Fruit fly (Drosophila melanogaster) whole organism, embryonic: ENCODE results near the gene CG7025.
A peak's percentile ranks its signal among the peaks of the same experiment; 100 is the strongest.

Source experiments
- Aef1 ChIP-seq: fragments of 200-800 bp; sonication (Bioruptor generic); IDR thresholded peaks from 3 replicates; pipeline ENCODE4 v1.3.6; 2022; ENCODE audit warnings: missing biosample characterization, missing genetic modification characterization
- CG10147 ChIP-seq: fragments of 200-800 bp; sonication (Bioruptor generic); optimal IDR thresholded peaks from 2 replicates; lab custom pipeline; 2019; ENCODE audit warnings: missing biosample characterization, mild to moderate bottlenecking, missing genetic modification characterization, moderate library complexity
- CG10654 ChIP-seq: fragments of 200-800 bp; sonication (Bioruptor generic); optimal IDR thresholded peaks from 2 replicates; lab custom pipeline; 2016; ENCODE audit warnings: missing biosample characterization, missing genetic modification characterization
- CG12219 ChIP-seq: fragments of 200-800 bp; sonication (Bioruptor generic); optimal IDR thresholded peaks from 3 replicates; lab custom pipeline; 2018; ENCODE audit warnings: missing biosample characterization, mild to moderate bottlenecking, missing genetic modification characterization
- CG12391 ChIP-seq: fragments of 200-800 bp; sonication (Bioruptor generic); optimal IDR thresholded peaks from 3 replicates; lab custom pipeline; 2018; ENCODE audit warnings: missing biosample characterization, mild to moderate bottlenecking, missing genetic modification characterization, moderate library complexity
- CG12659 ChIP-seq: fragments of 200-800 bp; sonication (Bioruptor generic); optimal IDR thresholded peaks from 3 replicates; lab custom pipeline; 2017; ENCODE audit warnings: mild to moderate bottlenecking, missing biosample characterization, missing genetic modification reagents, missing genetic modification characterization
- CG12744 ChIP-seq: fragments of 200-800 bp; sonication (Bioruptor generic); optimal IDR thresholded peaks from 2 replicates; lab custom pipeline; 2016; ENCODE audit warnings: missing biosample characterization, missing genetic modification characterization
- CG13775 ChIP-seq: fragments of 200-800 bp; sonication (Bioruptor generic); optimal IDR thresholded peaks from 3 replicates; lab custom pipeline; 2017; ENCODE audit warnings: missing biosample characterization, mild to moderate bottlenecking, missing genetic modification characterization
- CG15073 ChIP-seq: fragments of 200-800 bp; sonication (Bioruptor generic); optimal IDR thresholded peaks from 2 replicates; lab custom pipeline; 2016; ENCODE audit warnings: missing biosample characterization, missing genetic modification characterization
- CG15479 ChIP-seq: fragments of 200-800 bp; sonication (Bioruptor generic); optimal IDR thresholded peaks from 3 replicates; lab custom pipeline; 2019; ENCODE audit warnings: missing biosample characterization, mild to moderate bottlenecking, missing genetic modification characterization, moderate library complexity
- CG18476 ChIP-seq: fragments of 200-800 bp; sonication (Bioruptor generic); optimal IDR thresholded peaks from 2 replicates; lab custom pipeline; 2016; ENCODE audit warnings: missing biosample characterization, mild to moderate bottlenecking, missing genetic modification characterization
- CG30403 ChIP-seq: fragments of 200-800 bp; sonication (Bioruptor generic); optimal IDR thresholded peaks from 3 replicates; lab custom pipeline; 2016; ENCODE audit warnings: missing biosample characterization, missing genetic modification characterization
- CG3065 ChIP-seq: fragments of 200-800 bp; sonication (Bioruptor generic); optimal IDR thresholded peaks from 2 replicates; lab custom pipeline; 2016; ENCODE audit warnings: missing biosample characterization, missing genetic modification characterization
- CG4424 ChIP-seq: fragments of 200-800 bp; sonication (Bioruptor generic); optimal IDR thresholded peaks from 3 replicates; lab custom pipeline; 2016; ENCODE audit warnings: missing biosample characterization, missing genetic modification characterization
- CG6683 ChIP-seq: fragments of 200-800 bp; sonication (Bioruptor generic); optimal IDR thresholded peaks from 2 replicates; lab custom pipeline; 2017; ENCODE audit warnings: missing biosample characterization, mild to moderate bottlenecking, missing genetic modification characterization, missing genetic modification reagents
- CG6854 ChIP-seq: fragments of 200-800 bp; sonication (Bioruptor generic); optimal IDR thresholded peaks from 3 replicates; lab custom pipeline; 2017; ENCODE audit warnings: missing biosample characterization, mild to moderate bottlenecking, missing genetic modification characterization
- CG8765 ChIP-seq: fragments of 200-800 bp; sonication (Bioruptor generic); IDR thresholded peaks from 2 replicates; pipeline ENCODE4 v1.3.6; 2022; ENCODE audit warnings: missing biosample characterization, missing genetic modification characterization
- Dbx ChIP-seq: fragments of 200-800 bp; sonication (Bioruptor generic); IDR thresholded peaks from 3 replicates; pipeline ENCODE4 v1.3.6; 2022; ENCODE audit warnings: missing biosample characterization, missing genetic modification characterization
- Deaf1 ChIP-seq: fragments of 200-800 bp; optimal IDR thresholded peaks from 3 replicates; lab custom pipeline; 2019; ENCODE audit warnings: missing biosample characterization, mild to moderate bottlenecking, missing genetic modification characterization, moderate library complexity
- ERR ChIP-seq: fragments of 200-800 bp; sonication (Bioruptor generic); optimal IDR thresholded peaks from 2 replicates; lab custom pipeline; 2016; ENCODE audit warnings: missing biosample characterization, missing genetic modification characterization
- Elba2 ChIP-seq: fragments of 200-800 bp; sonication (Bioruptor generic); optimal IDR thresholded peaks from 3 replicates; lab custom pipeline; 2016; ENCODE audit warnings: missing biosample characterization, missing genetic modification characterization
- Ets65A ChIP-seq: fragments of 200-800 bp; sonication (Bioruptor generic); peaks from one replicate; lab custom pipeline; 2016; ENCODE audit warnings: missing biosample characterization, missing genetic modification characterization
- Lim3 ChIP-seq: fragments of 200-800 bp; sonication (Bioruptor generic); IDR thresholded peaks from 2 replicates; pipeline ENCODE4 v1.3.6; 2022; ENCODE audit warnings: missing biosample characterization, missing genetic modification characterization
- MTF-1 ChIP-seq: fragments of 200-800 bp; sonication (Bioruptor generic); optimal IDR thresholded peaks from 2 replicates; lab custom pipeline; 2018; ENCODE audit warnings: missing biosample characterization, mild to moderate bottlenecking, missing genetic modification characterization, borderline replicate concordance
- Med ChIP-seq: fragments of 200-800 bp; sonication (Bioruptor generic); peaks from one replicate; lab custom pipeline; 2016; ENCODE audit warnings: missing biosample characterization, missing genetic modification characterization, mild to moderate bottlenecking, inconsistent platforms, moderate library complexity
- Mrtf ChIP-seq: fragments of 200-800 bp; sonication (Bioruptor generic); IDR thresholded peaks from 3 replicates; pipeline ENCODE4 v1.3.6; 2022; ENCODE audit warnings: missing biosample characterization, missing genetic modification characterization
- Myb ChIP-seq: fragments of 200-800 bp; sonication (Bioruptor generic); optimal IDR thresholded peaks from 2 replicates; lab custom pipeline; 2016; ENCODE audit warnings: missing biosample characterization, missing genetic modification characterization
- PHDP ChIP-seq: fragments of 200-800 bp; sonication (Bioruptor generic); optimal IDR thresholded peaks from 3 replicates; lab custom pipeline; 2018; ENCODE audit warnings: missing biosample characterization, mild to moderate bottlenecking, missing genetic modification characterization, moderate library complexity
- Sox100B ChIP-seq: fragments of 200-800 bp; sonication (Bioruptor generic); optimal IDR thresholded peaks from 3 replicates; lab custom pipeline; 2018; ENCODE audit warnings: missing biosample characterization, mild to moderate bottlenecking, missing genetic modification characterization
- Sry-δ ChIP-seq: fragments of 200-800 bp; sonication (Bioruptor generic); optimal IDR thresholded peaks from 2 replicates; lab custom pipeline; 2016; ENCODE audit warnings: missing biosample characterization, missing genetic modification characterization
- Vsx1 ChIP-seq: fragments of 200-800 bp; sonication (Bioruptor generic); optimal IDR thresholded peaks from 2 replicates; lab custom pipeline; 2017; ENCODE audit warnings: missing biosample characterization, mild to moderate bottlenecking, missing genetic modification characterization, missing genetic modification reagents
- Xrp1 ChIP-seq: fragments of 200-800 bp; sonication (Bioruptor generic); IDR thresholded peaks from 2 replicates; pipeline ENCODE4 v1.3.6; 2022; ENCODE audit warnings: missing biosample characterization, missing genetic modification characterization
- ara ChIP-seq: fragments of 200-800 bp; sonication (Bioruptor generic); IDR thresholded peaks from 2 replicates; pipeline ENCODE4 v1.3.6; 2022; ENCODE audit warnings: missing biosample characterization, missing genetic modification characterization
- bowl ChIP-seq: fragments of 200-800 bp; sonication (Bioruptor generic); IDR thresholded peaks from 2 replicates; pipeline ENCODE4 v1.3.6; 2022; ENCODE audit warnings: missing biosample characterization, missing genetic modification characterization
- chinmo ChIP-seq: fragments of 200-800 bp; sonication (Bioruptor generic); IDR thresholded peaks from 4 replicates; pipeline ENCODE4 v1.3.6; 2022; ENCODE audit warnings: missing biosample characterization, missing genetic modification characterization; ENCODE audit not compliant: partially characterized antibody
- cwo ChIP-seq: fragments of 200-800 bp; sonication (Bioruptor generic); optimal IDR thresholded peaks from 3 replicates; lab custom pipeline; 2017; ENCODE audit warnings: missing biosample characterization, missing genetic modification characterization, mild to moderate bottlenecking, moderate library complexity, missing genetic modification reagents
- da ChIP-seq: fragments of 200-800 bp; sonication (Bioruptor generic); optimal IDR thresholded peaks from 2 replicates; lab custom pipeline; 2016; ENCODE audit warnings: missing biosample characterization, missing genetic modification characterization
- dmrt11E ChIP-seq: fragments of 200-800 bp; sonication (Bioruptor generic); optimal IDR thresholded peaks from 3 replicates; lab custom pipeline; 2018; ENCODE audit warnings: missing biosample characterization, mild to moderate bottlenecking, missing genetic modification characterization, moderate library complexity
- klu ChIP-seq: fragments of 200-800 bp; sonication (Bioruptor generic); IDR thresholded peaks from 2 replicates; pipeline ENCODE4 v1.3.6; 2022; ENCODE audit warnings: missing biosample characterization, missing genetic modification characterization
- mirr ChIP-seq: fragments of 200-800 bp; sonication (Bioruptor generic); optimal IDR thresholded peaks from 3 replicates; lab custom pipeline; 2018; ENCODE audit warnings: missing biosample characterization, mild to moderate bottlenecking, missing genetic modification characterization
- nerfin-1 ChIP-seq: fragments of 200-800 bp; sonication (Bioruptor generic); optimal IDR thresholded peaks from 3 replicates; lab custom pipeline; 2019; ENCODE audit warnings: missing biosample characterization, mild to moderate bottlenecking, missing genetic modification characterization, moderate library complexity
- nerfin-2 ChIP-seq: fragments of 200-800 bp; sonication (Bioruptor generic); IDR thresholded peaks from 2 replicates; pipeline ENCODE4 v1.3.6; 2022; ENCODE audit warnings: missing biosample characterization, missing genetic modification characterization; ENCODE audit not compliant: partially characterized antibody
- org-1 ChIP-seq: fragments of 200-800 bp; sonication (Bioruptor generic); optimal IDR thresholded peaks from 2 replicates; lab custom pipeline; 2017; ENCODE audit warnings: missing biosample characterization, missing genetic modification characterization
- sd ChIP-seq: fragments of 200-800 bp; sonication (Bioruptor generic); optimal IDR thresholded peaks from 3 replicates; lab custom pipeline; 2018; ENCODE audit warnings: missing biosample characterization, mild to moderate bottlenecking, missing genetic modification characterization, moderate library complexity
- sim ChIP-seq: fragments of 200-800 bp; sonication (Bioruptor generic); IDR thresholded peaks from 2 replicates; pipeline ENCODE4 v1.3.6; 2022; ENCODE audit warnings: missing biosample characterization, missing genetic modification characterization
- sug ChIP-seq: fragments of 200-800 bp; optimal IDR thresholded peaks from 2 replicates; lab custom pipeline; 2019; ENCODE audit warnings: missing biosample characterization, mild to moderate bottlenecking, missing genetic modification characterization, moderate library complexity
- zfh1 ChIP-seq: fragments of 200-800 bp; sonication (Bioruptor generic); IDR thresholded peaks from 3 replicates; pipeline ENCODE4 v1.3.6; 2022; ENCODE audit warnings: missing biosample characterization, missing genetic modification characterization

Gene CG7025

DNA sequence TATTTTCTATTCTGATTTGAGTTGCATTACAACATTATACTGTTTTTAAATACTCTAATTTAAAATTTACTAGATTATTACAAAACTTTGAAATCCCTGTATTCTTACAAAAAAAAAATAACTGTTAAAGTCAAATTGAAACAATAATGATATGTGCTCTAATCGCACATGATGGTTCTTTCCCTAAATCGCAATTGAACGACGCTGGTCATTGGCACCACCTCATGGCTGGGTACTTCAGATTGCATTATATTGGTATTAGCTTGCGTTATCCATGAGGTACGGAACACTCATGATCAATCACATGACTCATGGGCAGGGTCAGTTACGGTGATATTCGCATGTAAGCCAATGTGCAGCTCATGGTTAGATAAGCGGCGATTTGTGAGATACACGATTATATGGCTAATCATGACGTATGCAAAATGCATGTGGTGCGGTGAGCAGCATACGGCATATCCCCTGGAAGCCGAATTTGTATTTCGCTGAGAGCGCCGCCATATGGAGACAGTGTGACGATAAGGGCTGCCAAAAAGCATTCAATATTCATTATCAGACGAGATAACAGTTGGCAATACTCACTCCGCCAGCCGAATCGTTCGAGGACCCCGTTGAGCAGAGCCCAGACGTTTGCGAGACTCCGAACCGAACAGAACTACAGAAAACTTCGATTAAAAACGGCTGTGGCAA is 14.2 kb downstream of the CG7025 start (continued):
- TF ChIP-seq Ets65A (GFP tag; lab: Kevin White, UChicago): peak; percentile 55
- peak; percentile 22 for TF ChIP-seq sug (tag; lab: Kevin White, UChicago)
- TF ChIP-seq CG15073 (GFP tag; lab: Kevin White, UChicago): no peak
- TF ChIP-seq Dbx (GFP tag; lab: Robert Waterston, UW): no peak
- TF ChIP-seq CG8765 (GFP tag; lab: Robert Waterston, UW): no peak
- TF ChIP-seq CG12659 (GFP tag; lab: Kevin White, UChicago): no peak
- no peak for TF ChIP-seq CG10654 (GFP tag; lab: Kevin White, UChicago)
- TF ChIP-seq CG10147 (GFP tag; lab: Kevin White, UChicago): peak; percentile 15
- no peak for TF ChIP-seq sim (GFP tag; lab: Robert Waterston, UW)
- no peak for TF ChIP-seq org-1
- no peak for TF ChIP-seq CG12391 (tag; lab: Kevin White, UChicago)
- TF ChIP-seq ara (GFP tag; lab: Robert Waterston, UW): no peak
- peak; percentile 8 for TF ChIP-seq Vsx1 (GFP tag; lab: Kevin White, UChicago)
- TF ChIP-seq Aef1 (GFP tag; lab: Robert Waterston, UW): no peak
- TF ChIP-seq Deaf1 (tag; lab: Kevin White, UChicago): peak; percentile 16
- no peak for TF ChIP-seq CG18476 (GFP tag; lab: Kevin White, UChicago)
- peak; percentile 85 for TF ChIP-seq CG15479 (GFP tag; lab: Kevin White, UChicago)
- TF ChIP-seq Lim3 (GFP tag; lab: Robert Waterston, UW): no peak
- TF ChIP-seq chinmo (GFP tag; lab: Robert Waterston, UW): 0 out of 4 replicates have a peak, but pooled peaks have one; percentile 68

DNA sequence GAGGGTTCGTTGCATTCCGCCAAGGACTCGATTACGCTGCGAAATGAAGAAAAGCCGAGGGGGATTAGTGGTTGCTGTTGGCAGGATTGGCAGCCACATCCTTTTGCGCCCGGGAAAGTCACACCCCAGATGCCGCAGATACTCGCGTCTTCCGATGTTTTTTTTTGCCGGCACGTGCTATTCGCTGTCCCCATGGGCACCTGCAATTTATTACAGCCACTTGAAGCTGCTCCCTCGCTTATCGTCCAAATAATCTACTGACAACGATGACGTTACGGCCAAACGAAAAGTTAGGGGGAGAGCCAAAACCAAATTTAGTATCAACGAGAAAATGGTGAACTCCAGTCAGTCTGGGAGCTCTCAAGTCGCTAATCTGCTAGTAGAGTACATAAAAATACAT is 15.5 kb downstream of the CG7025 start:
- TF ChIP-seq cwo (GFP tag; lab: Kevin White, UChicago) (peak; percentile 55), Xrp1 (GFP tag; lab: Robert Waterston, UW) (no peak), chinmo (GFP tag; lab: Robert Waterston, UW) (peak; percentile 54; the same call in 1 of the 4 replicates), CG12219 (GFP tag; lab: Kevin White, UChicago) (no peak), CG15073 (GFP tag; lab: Kevin White, UChicago) (no peak), klu (GFP tag; lab: Robert Waterston, UW) (no peak), Mrtf (GFP tag; lab: Robert Waterston, UW) (no peak)

DNA sequence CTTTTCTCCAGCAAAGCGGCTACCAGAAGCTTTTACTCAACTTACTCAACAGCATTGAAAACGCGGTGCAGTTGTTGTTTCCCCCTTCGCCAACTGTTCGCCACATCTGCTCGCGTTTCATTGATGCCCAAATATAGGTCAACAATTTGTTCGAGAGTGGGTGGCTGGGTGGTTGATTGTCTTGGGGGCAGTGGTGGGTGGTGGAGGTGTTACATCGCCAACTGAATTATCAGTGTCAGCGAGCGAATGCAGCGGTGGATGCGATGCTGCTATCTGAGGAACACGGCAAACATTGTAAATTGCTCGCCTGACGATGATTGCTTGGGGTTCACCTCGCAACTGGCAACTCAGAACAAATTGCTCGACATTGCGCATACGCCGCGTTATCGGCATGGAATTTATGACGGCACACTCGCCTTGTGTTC is 16.7 kb downstream of the CG7025 start:
- TF ChIP-seq dmrt11E (tag; lab: Kevin White, UChicago): no peak
- TF ChIP-seq MTF-1 (GFP tag; lab: Kevin White, UChicago): no peak
- TF ChIP-seq Myb (GFP tag; lab: Kevin White, UChicago): no peak
- TF ChIP-seq CG3065 (GFP tag; lab: Kevin White, UChicago): no peak
- no peak for TF ChIP-seq Sry-δ (GFP tag; lab: Kevin White, UChicago)
- TF ChIP-seq CG4424 (GFP tag; lab: Kevin White, UChicago): no peak
- no peak for TF ChIP-seq nerfin-2 (GFP tag; lab: Robert Waterston, UW)
- TF ChIP-seq CG30403: no peak
- no peak for TF ChIP-seq CG6854 (GFP tag; lab: Kevin White, UChicago)
- no peak for TF ChIP-seq Sox100B
- TF ChIP-seq PHDP (tag; lab: Kevin White, UChicago): no peak
- no peak for TF ChIP-seq CG13775
- TF ChIP-seq CG12744: no peak
- no peak for TF ChIP-seq ERR (GFP tag; lab: Kevin White, UChicago)
- TF ChIP-seq da (GFP tag; lab: Kevin White, UChicago): no peak
- peak; percentile 29 for TF ChIP-seq Med (GFP tag; lab: Kevin White, UChicago)
- TF ChIP-seq Elba2 (GFP tag; lab: Kevin White, UChicago): no peak
- TF ChIP-seq mirr: peak; percentile 30
- TF ChIP-seq sd (tag; lab: Kevin White, UChicago): peak; percentile 52
- TF ChIP-seq CG6683: no peak
- TF ChIP-seq bowl (GFP tag; lab: Robert Waterston, UW): no peak
- TF ChIP-seq zfh1 (GFP tag; lab: Robert Waterston, UW): no peak
- TF ChIP-seq nerfin-1 (tag; lab: Kevin White, UChicago): no peak
